Worm (Caenorhabditis elegans) whole organism, L1 larva: ENCODE measurements around the gene rml-3.
A peak's percentile ranks its signal among the peaks of the same experiment; 100 is the strongest.

Experiments used
- C04F5.9 ChIP-seq: sonication (generic microtip); optimal IDR thresholded peaks from 2 replicates; lab custom pipeline; 2016; ENCODE audit warnings: missing genetic modification characterization, missing compliant biosample characterization
- C16A3.4 ChIP-seq: fragments of 150-350 bp; optimal IDR thresholded peaks from 2 replicates; lab custom pipeline; 2014; ENCODE audit warnings: missing biosample characterization, missing genetic modification characterization
- aha-1 ChIP-seq: fragments of 150-350 bp; optimal IDR thresholded peaks from 2 replicates; lab custom pipeline; 2014; ENCODE audit warnings: missing biosample characterization, missing genetic modification characterization
- alr-1 ChIP-seq: fragments of 200-800 bp; sonication (Bioruptor generic); optimal IDR thresholded peaks from 2 replicates; lab custom pipeline; 2018; ENCODE audit warnings: borderline replicate concordance, mild to moderate bottlenecking, missing genetic modification characterization, missing compliant biosample characterization
- blmp-1 ChIP-seq: fragments of 150-350 bp; optimal IDR thresholded peaks from 2 replicates; lab custom pipeline; 2014; ENCODE audit warnings: missing biosample characterization, missing genetic modification characterization
- ceh-82 ChIP-seq, 3 experiments: fragments of 150-350 bp in 1 of 3; sonication (generic microtip) in 2 of 3; optimal IDR thresholded peaks; 2 replicates each; lab custom pipeline; 2014 to 2017; ENCODE audit warnings: missing biosample characterization in 3 of 3, missing genetic modification characterization in 3 of 3
- ces-1 ChIP-seq: fragments of 150-350 bp; optimal IDR thresholded peaks from 2 replicates; lab custom pipeline; 2014; ENCODE audit warnings: missing biosample characterization, missing genetic modification reagents, missing genetic modification characterization
- elt-2 ChIP-seq: sonication (generic microtip); optimal IDR thresholded peaks from 2 replicates; lab custom pipeline; 2016; ENCODE audit warnings: missing genetic modification characterization, mild to moderate bottlenecking, inconsistent platforms, missing compliant biosample characterization, missing genetic modification reagents
- ets-5 ChIP-seq: fragments of 200-800 bp; sonication (Bioruptor generic); IDR thresholded peaks from 2 replicates; pipeline ENCODE4 v1.3.6; 2022; ENCODE audit warnings: missing genetic modification characterization, missing compliant biosample characterization
- fos-1 ChIP-seq: fragments of 150-350 bp; optimal IDR thresholded peaks from 2 replicates; lab custom pipeline; 2014; ENCODE audit warnings: missing biosample characterization, missing genetic modification characterization
- grh-1 ChIP-seq: fragments of 200-800 bp; sonication (Bioruptor generic); IDR thresholded peaks from 2 replicates; pipeline ENCODE4 v1.3.6; 2022; ENCODE audit warnings: missing genetic modification reagents, missing genetic modification characterization, missing compliant biosample characterization
- hlh-17 ChIP-seq: fragments of 200-800 bp; sonication (Bioruptor generic); optimal IDR thresholded peaks from 2 replicates; lab custom pipeline; 2018; ENCODE audit warnings: missing genetic modification characterization, mild to moderate bottlenecking, missing compliant biosample characterization, moderate library complexity, borderline replicate concordance
- hlh-4 ChIP-seq: sonication (generic microtip); optimal IDR thresholded peaks from 2 replicates; lab custom pipeline; 2016; ENCODE audit warnings: mild to moderate bottlenecking, missing genetic modification characterization, missing compliant biosample characterization
- irx-1 ChIP-seq: sonication (generic microtip); optimal IDR thresholded peaks from 2 replicates; lab custom pipeline; 2016; ENCODE audit warnings: missing genetic modification characterization, missing compliant biosample characterization
- isw-1 ChIP-seq: fragments of 200-800 bp; sonication (Bioruptor generic); IDR thresholded peaks from 2 replicates; pipeline ENCODE4 v1.3.6; 2022; ENCODE audit warnings: missing genetic modification characterization, missing compliant biosample characterization
- jun-1 ChIP-seq: fragments of 150-350 bp; optimal IDR thresholded peaks from 2 replicates; lab custom pipeline; 2014; ENCODE audit warnings: missing biosample characterization, missing genetic modification reagents, missing genetic modification characterization
- lin-13 ChIP-seq: fragments of 150-350 bp; optimal IDR thresholded peaks from 2 replicates; lab custom pipeline; 2014; ENCODE audit warnings: missing biosample characterization, missing genetic modification reagents, missing genetic modification characterization
- lin-14 ChIP-seq: fragments of 200-800 bp; sonication (Bioruptor generic); optimal IDR thresholded peaks from 2 replicates; lab custom pipeline; 2018; ENCODE audit warnings: mild to moderate bottlenecking, missing genetic modification characterization, moderate library complexity, missing compliant biosample characterization
- lin-15B ChIP-seq: fragments of 150-350 bp; sonication (generic microtip); optimal IDR thresholded peaks from 3 replicates; lab custom pipeline; 2014; ENCODE audit warnings: missing biosample characterization, missing genetic modification characterization
- lin-39 ChIP-seq: fragments of 150-350 bp; optimal IDR thresholded peaks from 2 replicates; lab custom pipeline; 2014; ENCODE audit warnings: missing biosample characterization, missing genetic modification reagents, missing genetic modification characterization
- lir-3 ChIP-seq: sonication (generic microtip); optimal IDR thresholded peaks from 2 replicates; lab custom pipeline; 2016; ENCODE audit warnings: mild to moderate bottlenecking, missing genetic modification characterization, moderate library complexity, missing compliant biosample characterization; ENCODE audit not compliant: poor library complexity
- lsy-2 ChIP-seq, 2 experiments: fragments of 150-350 bp; optimal IDR thresholded peaks; 2 replicates each; lab custom pipeline; 2014; ENCODE audit warnings: missing biosample characterization in 2 of 2, missing genetic modification characterization in 2 of 2
- mab-9 ChIP-seq: fragments of 200-800 bp; sonication (Bioruptor generic); IDR thresholded peaks from 2 replicates; pipeline ENCODE4 v1.3.6; 2022; ENCODE audit warnings: missing genetic modification reagents, missing genetic modification characterization, missing compliant biosample characterization
- mdl-1 ChIP-seq, 2 experiments: fragments of 150-350 bp; optimal IDR thresholded peaks; 2 replicates each; lab custom pipeline; 2014 to 2017; ENCODE audit warnings: missing biosample characterization in 2 of 2, missing genetic modification characterization in 2 of 2, inconsistent platforms in 1 of 2
- nhr-12 ChIP-seq: sonication (generic microtip); optimal IDR thresholded peaks from 2 replicates; lab custom pipeline; 2017; ENCODE audit warnings: missing biosample characterization, missing genetic modification characterization
- nhr-20 ChIP-seq: sonication (generic microtip); optimal IDR thresholded peaks from 2 replicates; lab custom pipeline; 2016; ENCODE audit warnings: mild to moderate bottlenecking, missing genetic modification characterization, missing compliant biosample characterization
- nhr-28 ChIP-seq: fragments of 150-350 bp; optimal IDR thresholded peaks from 2 replicates; lab custom pipeline; 2014; ENCODE audit warnings: missing biosample characterization, missing genetic modification characterization
- nhr-47 ChIP-seq: sonication (generic microtip); optimal IDR thresholded peaks from 2 replicates; lab custom pipeline; 2016; ENCODE audit warnings: mild to moderate bottlenecking, missing genetic modification characterization, moderate library complexity, missing compliant biosample characterization
- nhr-76 ChIP-seq: sonication (generic microtip); optimal IDR thresholded peaks from 2 replicates; lab custom pipeline; 2017; ENCODE audit warnings: missing biosample characterization, missing genetic modification characterization
- nhr-84 ChIP-seq: sonication (generic microtip); optimal IDR thresholded peaks from 2 replicates; lab custom pipeline; 2017; ENCODE audit warnings: missing biosample characterization, missing genetic modification characterization
- nhr-90 ChIP-seq: sonication (generic microtip); optimal IDR thresholded peaks from 2 replicates; lab custom pipeline; 2016; ENCODE audit warnings: mild to moderate bottlenecking, missing genetic modification characterization, missing compliant biosample characterization; ENCODE audit not compliant: poor library complexity
- pag-3 ChIP-seq: sonication (generic microtip); optimal IDR thresholded peaks from 2 replicates; lab custom pipeline; 2017; ENCODE audit warnings: missing genetic modification characterization, mild to moderate bottlenecking, missing compliant biosample characterization, antibody characterized with exemption, borderline replicate concordance; ENCODE audit not compliant: insufficient read depth
- skn-1 ChIP-seq: fragments of 150-350 bp; optimal IDR thresholded peaks from 2 replicates; lab custom pipeline; 2014; ENCODE audit warnings: missing biosample characterization, missing genetic modification characterization
- sox-4 ChIP-seq: sonication (generic microtip); optimal IDR thresholded peaks from 2 replicates; lab custom pipeline; 2016; ENCODE audit warnings: missing genetic modification characterization, missing compliant biosample characterization
- swsn-7 ChIP-seq: sonication (generic microtip); optimal IDR thresholded peaks from 2 replicates; lab custom pipeline; 2016; ENCODE audit warnings: missing genetic modification characterization, missing compliant biosample characterization
- unc-130 ChIP-seq: fragments of 150-350 bp; optimal IDR thresholded peaks from 2 replicates; lab custom pipeline; 2017; ENCODE audit warnings: missing biosample characterization, missing genetic modification characterization, inconsistent platforms
- unc-30 ChIP-seq: sonication (generic microtip); optimal IDR thresholded peaks from 2 replicates; lab custom pipeline; 2017; ENCODE audit warnings: missing biosample characterization, missing genetic modification characterization
- vab-15 ChIP-seq: sonication (generic microtip); optimal IDR thresholded peaks from 2 replicates; lab custom pipeline; 2017; ENCODE audit warnings: missing genotype, mild to moderate bottlenecking, missing genetic modification characterization, missing compliant biosample characterization
- zip-4 ChIP-seq: fragments of 200-800 bp; sonication (Bioruptor generic); optimal IDR thresholded peaks from 2 replicates; lab custom pipeline; 2018; ENCODE audit warnings: mild to moderate bottlenecking, missing genetic modification characterization, moderate library complexity, missing compliant biosample characterization
- ztf-11 ChIP-seq, 2 experiments: sonication (generic microtip); optimal IDR thresholded peaks; 2 replicates each; lab custom pipeline; 2016 to 2017; ENCODE audit warnings: missing genetic modification characterization in 2 of 2, missing biosample characterization in 1 of 2, missing compliant biosample characterization in 1 of 2
- ztf-4 ChIP-seq: fragments of 150-350 bp; optimal IDR thresholded peaks from 2 replicates; lab custom pipeline; 2014; ENCODE audit warnings: missing biosample characterization, missing genetic modification characterization

Gene rml-3

ce11 chrX:6239927-6240639 lies 1.2 kb upstream of the rml-3 start (continued):
- TF ChIP-seq ztf-11 (tag; optimal IDR thresholded peaks at IDR 0.05; lab: Kevin White, UChicago) (no peak), C16A3.4 (tag; lab: Kevin White, UChicago) (no peak), grh-1 (GFP tag; lab: Robert Waterston, UW) (no peak), aha-1 (tag; lab: Kevin White, UChicago) (no peak), lin-39 (no peak), ceh-82 (tag; optimal IDR thresholded peaks at IDR 0.05; lab: Kevin White, UChicago) (peak in 2 of 3 experiments; percentile 18 to 41), swsn-7 (tag; lab: Kevin White, UChicago) (peak; percentile 40), nhr-90 (tag; lab: Kevin White, UChicago) (no peak), nhr-76 (tag; lab: Kevin White, UChicago) (no peak), lin-15B (no peak), irx-1 (tag; lab: Kevin White, UChicago) (no peak), mdl-1 (tag; optimal IDR thresholded peaks at IDR 0.05; lab: Kevin White, UChicago) (peak in 1 of 2 experiments; percentile 55), elt-2 (tag; lab: Kevin White, UChicago) (no peak), sox-4 (tag; lab: Kevin White, UChicago) (no peak), lin-13 (GFP tag; lab: Kevin White, UChicago) (no peak), fos-1 (tag; lab: Kevin White, UChicago) (no peak), nhr-28 (tag; lab: Kevin White, UChicago) (no peak), jun-1 (no peak), vab-15 (tag; lab: Kevin White, UChicago) (no peak), nhr-84 (no peak), lsy-2 (tag; optimal IDR thresholded peaks at IDR 0.05; lab: Kevin White, UChicago) (peak in 1 of 2 experiments; percentile 11), pag-3 (tag; lab: Kevin White, UChicago) (no peak), skn-1 (tag; lab: Kevin White, UChicago) (peak; percentile 15), ztf-4 (tag; lab: Kevin White, UChicago) (no peak), unc-30 (tag; lab: Kevin White, UChicago) (no peak), alr-1 (tag; lab: Kevin White, UChicago) (no peak), mab-9 (no peak), ces-1 (GFP tag; lab: Kevin White, UChicago) (no peak), nhr-20 (tag; lab: Kevin White, UChicago) (peak; percentile 37), lin-14 (GFP tag; lab: Kevin White, UChicago) (peak; percentile 92), hlh-4 (tag; lab: Kevin White, UChicago) (no peak), zip-4 (GFP tag; lab: Kevin White, UChicago) (no peak), blmp-1 (peak; percentile 26), isw-1 (GFP tag; lab: Robert Waterston, UW) (no peak), hlh-17 (no peak), unc-130 (tag; lab: Kevin White, UChicago) (no peak), lir-3 (tag; lab: Kevin White, UChicago) (no peak), C04F5.9 (tag; lab: Kevin White, UChicago) (no peak), nhr-47 (tag; lab: Kevin White, UChicago) (peak; percentile 37), nhr-12 (tag; lab: Kevin White, UChicago) (no peak)

ce11 chrX:6235443-6235842 lies 3.4 kb downstream of the rml-3 start, which contains the start of gene hsp-43:
Gene hsp-43 (minus strand): TSS chrX:6235543.
- TF ChIP-seq skn-1 (tag; lab: Kevin White, UChicago) = peak; percentile 19
- no peak for TF ChIP-seq irx-1 (tag; lab: Kevin White, UChicago)
- peak; percentile 78 for TF ChIP-seq blmp-1
- TF ChIP-seq hlh-4 (tag; lab: Kevin White, UChicago) = no peak
- TF ChIP-seq alr-1 (tag; lab: Kevin White, UChicago) = no peak
- no peak for TF ChIP-seq ets-5 (GFP tag; lab: Robert Waterston, UW)
- TF ChIP-seq pag-3 (tag; lab: Kevin White, UChicago) = no peak
